Worm (Caenorhabditis elegans) whole organism, L2 larva: ENCODE data around the gene T21B10.3.

Source experiments
- C34F6.9 ChIP-seq: fragments of 150-350 bp; optimal IDR thresholded peaks from 2 replicates; lab custom pipeline; 2014; ENCODE audit warnings: missing biosample characterization, missing genetic modification characterization
- F13H6.1 ChIP-seq: sonication (generic microtip); optimal IDR thresholded peaks from 2 replicates; lab custom pipeline; 2016; ENCODE audit warnings: missing genetic modification characterization, missing compliant biosample characterization
- R02D3.7 ChIP-seq: fragments of 150-350 bp; optimal IDR thresholded peaks from 2 replicates; lab custom pipeline; 2014; ENCODE audit warnings: missing biosample characterization, missing genetic modification characterization
- Y55F3AM.14 ChIP-seq: fragments of 200-800 bp; sonication (Bioruptor generic); optimal IDR thresholded peaks from 2 replicates; lab custom pipeline; 2018; ENCODE audit warnings: mild to moderate bottlenecking, missing genetic modification characterization, missing compliant biosample characterization
- alr-1 ChIP-seq: fragments of 150-350 bp; optimal IDR thresholded peaks from 2 replicates; lab custom pipeline; 2014; ENCODE audit warnings: missing biosample characterization, missing genetic modification characterization
- ama-1 ChIP-seq: fragments of 150-350 bp; optimal IDR thresholded peaks from 2 replicates; lab custom pipeline; 2018; ENCODE audit warnings: inconsistent platforms
- blmp-1 ChIP-seq: sonication (generic microtip); optimal IDR thresholded peaks from 2 replicates; lab custom pipeline; 2017; ENCODE audit warnings: missing genetic modification characterization, mild to moderate bottlenecking, missing compliant biosample characterization, antibody characterized with exemption, moderate library complexity; ENCODE audit not compliant: insufficient read depth
- ceh-16 ChIP-seq: fragments of 150-350 bp; optimal IDR thresholded peaks from 2 replicates; lab custom pipeline; 2014; ENCODE audit warnings: missing biosample characterization, missing genetic modification characterization
- crh-2 ChIP-seq: sonication (generic microtip); optimal IDR thresholded peaks from 2 replicates; lab custom pipeline; 2017; ENCODE audit warnings: missing biosample characterization, missing genetic modification characterization
- dmd-4 ChIP-seq: sonication (generic microtip); optimal IDR thresholded peaks from 2 replicates; lab custom pipeline; 2017; ENCODE audit warnings: missing biosample characterization, missing genetic modification characterization
- egl-27 ChIP-seq: sonication (generic microtip); optimal IDR thresholded peaks from 3 replicates; lab custom pipeline; 2017; ENCODE audit warnings: missing biosample characterization, missing genetic modification reagents, missing genetic modification characterization
- elt-1 ChIP-seq: fragments of 150-350 bp; optimal IDR thresholded peaks from 2 replicates; lab custom pipeline; 2014; ENCODE audit warnings: missing biosample characterization, missing genetic modification characterization
- fos-1 ChIP-seq: fragments of 150-350 bp; optimal IDR thresholded peaks from 2 replicates; lab custom pipeline; 2014; ENCODE audit warnings: missing biosample characterization, missing genetic modification characterization
- gmeb-1 ChIP-seq: fragments of 150-350 bp; optimal IDR thresholded peaks from 2 replicates; lab custom pipeline; 2014; ENCODE audit warnings: missing biosample characterization, missing genetic modification characterization
- lin-11 ChIP-seq: fragments of 150-350 bp; sonication (generic microtip); optimal IDR thresholded peaks from 2 replicates; lab custom pipeline; 2014; ENCODE audit warnings: missing biosample characterization, missing genetic modification characterization, inconsistent platforms, mixed read lengths
- lin-13 ChIP-seq: fragments of 150-350 bp; optimal IDR thresholded peaks from 2 replicates; lab custom pipeline; 2014; ENCODE audit warnings: missing biosample characterization, missing genetic modification reagents, missing genetic modification characterization
- lin-39 ChIP-seq: fragments of 150-350 bp; optimal IDR thresholded peaks from 2 replicates; lab custom pipeline; 2014; ENCODE audit warnings: missing biosample characterization, missing genetic modification reagents, missing genetic modification characterization
- lsy-2 ChIP-seq, 2 experiments: fragments of 150-350 bp in 1 of 2; sonication (generic microtip) in 1 of 2; optimal IDR thresholded peaks; 2 replicates each; lab custom pipeline; 2014 to 2017; ENCODE audit warnings: missing biosample characterization in 2 of 2, missing genetic modification characterization in 2 of 2
- mab-5 ChIP-seq: fragments of 150-350 bp; optimal IDR thresholded peaks from 2 replicates; lab custom pipeline; 2014; ENCODE audit warnings: missing biosample characterization, missing genetic modification characterization
- nhr-10 ChIP-seq: sonication (generic microtip); optimal IDR thresholded peaks from 2 replicates; lab custom pipeline; 2017; ENCODE audit warnings: missing biosample characterization, missing genetic modification characterization
- nhr-11 ChIP-seq: fragments of 150-350 bp; optimal IDR thresholded peaks from 2 replicates; lab custom pipeline; 2014; ENCODE audit warnings: missing biosample characterization, missing genetic modification characterization
- nhr-129 ChIP-seq: fragments of 150-350 bp; optimal IDR thresholded peaks from 2 replicates; lab custom pipeline; 2014; ENCODE audit warnings: missing biosample characterization, missing genetic modification characterization
- nhr-21 ChIP-seq: fragments of 150-350 bp; optimal IDR thresholded peaks from 2 replicates; lab custom pipeline; 2014; ENCODE audit warnings: missing biosample characterization, missing genetic modification characterization
- nhr-237 ChIP-seq: fragments of 150-350 bp; optimal IDR thresholded peaks from 2 replicates; lab custom pipeline; 2014; ENCODE audit warnings: missing biosample characterization, missing genetic modification characterization
- nhr-25 ChIP-seq: fragments of 150-350 bp; sonication (generic microtip); optimal IDR thresholded peaks from 3 replicates; lab custom pipeline; 2014; ENCODE audit warnings: missing biosample characterization, missing genetic modification characterization
- nhr-6 ChIP-seq: fragments of 150-350 bp; optimal IDR thresholded peaks from 2 replicates; lab custom pipeline; 2014; ENCODE audit warnings: missing biosample characterization, missing genetic modification characterization
- nhr-77 ChIP-seq: fragments of 150-350 bp; optimal IDR thresholded peaks from 2 replicates; lab custom pipeline; 2014; ENCODE audit warnings: missing biosample characterization, missing genetic modification characterization
- peb-1 ChIP-seq: fragments of 150-350 bp; optimal IDR thresholded peaks from 2 replicates; lab custom pipeline; 2014; ENCODE audit warnings: missing biosample characterization, missing genetic modification characterization
- sem-4 ChIP-seq: fragments of 150-350 bp; optimal IDR thresholded peaks from 2 replicates; lab custom pipeline; 2014; ENCODE audit warnings: missing biosample characterization, missing genetic modification reagents, missing genetic modification characterization
- skn-1 ChIP-seq: sonication (generic microtip); optimal IDR thresholded peaks from 2 replicates; lab custom pipeline; 2017; ENCODE audit warnings: missing biosample characterization, missing genetic modification characterization
- sma-9 ChIP-seq, 2 experiments: fragments of 150-350 bp in 1 of 2; sonication (generic microtip) in 1 of 2; optimal IDR thresholded peaks; 2 replicates each; lab custom pipeline; 2014 to 2016; ENCODE audit warnings: missing genetic modification characterization in 2 of 2, mild to moderate bottlenecking in 1 of 2, missing biosample characterization in 1 of 2, missing compliant biosample characterization in 1 of 2, missing genetic modification reagents in 1 of 2, moderate library complexity in 1 of 2
- snpc-4 ChIP-seq: fragments of 150-350 bp; optimal IDR thresholded peaks from 2 replicates; lab custom pipeline; 2014; ENCODE audit warnings: missing biosample characterization, missing genetic modification characterization
- unc-39 ChIP-seq: fragments of 150-350 bp; optimal IDR thresholded peaks from 2 replicates; lab custom pipeline; 2014; ENCODE audit warnings: missing biosample characterization, missing genetic modification characterization
- unc-55 ChIP-seq: fragments of 150-350 bp; sonication (generic microtip); optimal IDR thresholded peaks from 3 replicates; lab custom pipeline; 2014; ENCODE audit warnings: missing biosample characterization, missing genetic modification reagents, missing genetic modification characterization
- zag-1 ChIP-seq: fragments of 150-350 bp; optimal IDR thresholded peaks from 2 replicates; lab custom pipeline; 2014; ENCODE audit warnings: missing biosample characterization, missing genetic modification characterization
- ztf-1 ChIP-seq: fragments of 200-800 bp; sonication (Bioruptor generic); conservative IDR thresholded peaks from 2 replicates; pipeline ENCODE4 v1.3.6; 2022; ENCODE audit warnings: missing genetic modification characterization, missing compliant biosample characterization
- ztf-11 ChIP-seq: sonication (generic microtip); optimal IDR thresholded peaks from 2 replicates; lab custom pipeline; 2017; ENCODE audit warnings: missing biosample characterization, missing genetic modification characterization

The T21B10.3 gene

DNA sequence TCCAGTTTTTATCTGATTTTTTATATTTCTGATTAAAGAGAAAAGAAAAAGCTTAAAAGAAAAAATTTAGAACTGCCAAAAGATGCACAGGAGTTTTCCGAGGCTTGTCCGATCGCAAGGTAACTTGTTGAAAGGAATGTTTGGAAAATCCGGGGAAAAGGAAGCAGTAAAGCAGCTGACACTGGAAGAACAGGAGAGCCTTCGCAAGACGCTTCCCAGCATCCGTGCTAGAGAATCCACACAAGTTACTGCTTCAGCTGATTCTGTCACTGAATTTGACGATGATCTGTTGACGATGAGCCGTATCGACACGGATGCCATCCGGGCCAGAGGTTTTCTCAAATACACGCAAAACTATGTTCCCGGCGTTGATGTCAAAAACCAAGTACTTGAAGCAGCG is 4.4 kb upstream of the T21B10.3 start, which contains the start of gene mrpl-50:
Gene mrpl-50 (plus strand): TSS at position 71 of the 400 bp plus-strand sequence.
- TF ChIP-seq lin-39 (tag; lab: Kevin White, UChicago) (no peak), F13H6.1 (tag; lab: Kevin White, UChicago) (peak; percentile 10)

DNA sequence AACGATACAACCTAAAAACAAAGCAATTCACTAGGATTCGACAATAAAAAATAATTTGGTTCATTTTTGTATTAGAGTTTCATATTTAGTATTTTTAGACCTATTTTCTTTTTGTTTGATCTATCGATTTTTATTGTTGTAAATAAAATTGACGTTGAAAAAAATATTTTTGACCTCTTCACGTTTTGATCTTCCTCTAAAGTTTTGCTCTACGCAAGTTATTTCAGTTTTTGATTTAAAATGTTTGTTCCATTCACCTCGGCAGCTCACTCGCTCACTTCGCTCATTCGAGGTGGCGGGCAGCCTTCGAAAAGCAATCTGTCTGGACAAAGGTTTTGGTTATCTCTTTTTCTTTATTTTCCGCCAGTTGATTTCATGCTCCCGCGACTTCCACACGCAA is 3.4 kb upstream of the T21B10.3 start, which contains the start of gene enol-1:
Gene enol-1 (plus strand): TSS at position 235 of the 400 bp plus-strand sequence.
- TF ChIP-seq egl-27 (tag; lab: Kevin White, UChicago) = no peak
- no peak for TF ChIP-seq zag-1 (tag; lab: Kevin White, UChicago)
- TF ChIP-seq snpc-4 (tag; lab: Kevin White, UChicago) = no peak
- TF ChIP-seq nhr-21 (tag; lab: Kevin White, UChicago) = no peak
- TF ChIP-seq ztf-11 = no peak
- TF ChIP-seq nhr-6 = no peak
- TF ChIP-seq gmeb-1 = no peak
- no peak for TF ChIP-seq unc-39 (tag; lab: Kevin White, UChicago)
- TF ChIP-seq ceh-16 (tag; lab: Kevin White, UChicago) = no peak
- no peak for TF ChIP-seq C34F6.9 (tag; lab: Kevin White, UChicago)
- no peak for TF ChIP-seq blmp-1 (tag; lab: Kevin White, UChicago)
- no peak for TF ChIP-seq nhr-237 (tag; lab: Kevin White, UChicago)
- no peak for TF ChIP-seq ama-1 (lab: Kevin White, UChicago)
- TF ChIP-seq lin-13 (GFP tag; lab: Kevin White, UChicago) = no peak
- TF ChIP-seq elt-1 (tag; lab: Kevin White, UChicago) = no peak
- TF ChIP-seq R02D3.7 (tag; lab: Kevin White, UChicago) = no peak
- TF ChIP-seq ztf-1 (GFP tag; lab: Robert Waterston, UW) = no peak

DNA sequence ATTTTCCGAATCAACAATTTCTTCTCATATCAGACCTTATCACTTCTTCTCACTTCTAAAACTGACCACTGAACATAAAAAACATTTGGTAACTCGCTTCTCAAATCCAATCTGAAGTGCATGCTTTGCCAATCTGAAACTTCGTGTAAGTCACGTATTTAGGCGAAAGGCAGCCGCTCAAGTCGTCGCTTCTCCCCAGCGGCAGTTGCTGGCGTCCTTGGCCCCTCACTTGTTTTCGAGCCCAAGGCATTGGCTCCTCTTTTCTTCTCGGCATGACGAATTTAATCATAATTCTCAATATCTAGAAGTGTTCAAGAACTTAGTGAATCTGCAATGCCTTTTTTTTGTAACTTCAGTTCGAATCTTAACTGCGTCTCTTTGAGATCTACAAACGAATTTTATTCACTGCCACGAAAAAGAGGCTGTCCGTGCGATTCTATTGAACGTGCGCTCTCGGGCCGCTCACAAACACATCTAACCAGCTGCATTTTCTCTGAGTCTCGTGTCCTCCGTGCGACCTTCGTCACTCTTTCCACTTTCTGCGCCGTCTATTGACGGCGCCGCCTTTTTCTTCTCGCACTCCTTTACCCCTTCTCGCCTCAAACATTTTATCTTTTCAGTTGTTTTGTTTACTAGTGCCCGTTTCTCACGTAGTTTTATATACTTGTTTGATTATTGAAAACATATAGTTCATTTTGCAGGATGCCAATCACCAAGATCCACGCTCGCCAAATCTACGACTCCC is 2.6 kb upstream of the T21B10.3 start:
- peak; percentile 28 for TF ChIP-seq fos-1 (tag; lab: Kevin White, UChicago)
- no peak for TF ChIP-seq sem-4
- peak in 1 of 2 experiments; percentile 20 for TF ChIP-seq lsy-2 (tag; optimal IDR thresholded peaks at IDR 0.05; lab: Kevin White, UChicago)
- TF ChIP-seq unc-39 (tag; lab: Kevin White, UChicago) = no peak
- no peak for TF ChIP-seq lin-39 (tag; lab: Kevin White, UChicago)
- TF ChIP-seq ama-1 (lab: Kevin White, UChicago) = peak; percentile 71
- TF ChIP-seq nhr-129 (tag; lab: Kevin White, UChicago) = peak; percentile 10
- no peak for TF ChIP-seq unc-55 (GFP tag; lab: Kevin White, UChicago)
- TF ChIP-seq blmp-1 (tag; lab: Kevin White, UChicago) = no peak
- TF ChIP-seq F13H6.1 (tag; lab: Kevin White, UChicago) = peak; percentile 45
- no peak for TF ChIP-seq lin-11
- no peak for TF ChIP-seq snpc-4 (tag; lab: Kevin White, UChicago)
- no peak for TF ChIP-seq ceh-16 (tag; lab: Kevin White, UChicago)
- peak; percentile 47 for TF ChIP-seq crh-2 (tag; lab: Kevin White, UChicago)
- no peak for TF ChIP-seq ztf-11
- no peak for TF ChIP-seq nhr-6
- peak; percentile 10 for TF ChIP-seq C34F6.9 (tag; lab: Kevin White, UChicago)

DNA sequence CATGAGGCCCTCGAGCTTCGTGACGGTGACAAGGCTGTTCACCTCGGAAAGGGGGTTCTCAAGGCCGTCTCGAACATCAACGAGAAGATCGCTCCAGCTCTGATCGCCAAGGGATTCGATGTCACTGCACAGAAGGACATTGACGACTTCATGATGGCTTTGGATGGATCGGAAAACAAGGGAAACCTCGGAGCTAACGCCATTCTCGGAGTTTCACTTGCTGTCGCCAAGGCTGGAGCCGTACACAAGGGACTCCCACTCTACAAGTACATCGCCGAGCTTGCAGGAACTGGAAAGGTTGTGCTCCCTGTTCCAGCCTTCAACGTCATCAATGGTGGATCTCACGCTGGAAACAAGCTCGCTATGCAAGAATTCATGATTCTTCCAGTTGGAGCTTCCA is 1.8 kb upstream of the T21B10.3 start:
- TF ChIP-seq nhr-6 (no peak), nhr-10 (tag; lab: Kevin White, UChicago) (no peak), mab-5 (tag; lab: Kevin White, UChicago) (no peak), lin-39 (tag; lab: Kevin White, UChicago) (no peak), skn-1 (no peak), nhr-77 (no peak), Y55F3AM.14 (GFP tag; lab: Kevin White, UChicago) (no peak)

DNA sequence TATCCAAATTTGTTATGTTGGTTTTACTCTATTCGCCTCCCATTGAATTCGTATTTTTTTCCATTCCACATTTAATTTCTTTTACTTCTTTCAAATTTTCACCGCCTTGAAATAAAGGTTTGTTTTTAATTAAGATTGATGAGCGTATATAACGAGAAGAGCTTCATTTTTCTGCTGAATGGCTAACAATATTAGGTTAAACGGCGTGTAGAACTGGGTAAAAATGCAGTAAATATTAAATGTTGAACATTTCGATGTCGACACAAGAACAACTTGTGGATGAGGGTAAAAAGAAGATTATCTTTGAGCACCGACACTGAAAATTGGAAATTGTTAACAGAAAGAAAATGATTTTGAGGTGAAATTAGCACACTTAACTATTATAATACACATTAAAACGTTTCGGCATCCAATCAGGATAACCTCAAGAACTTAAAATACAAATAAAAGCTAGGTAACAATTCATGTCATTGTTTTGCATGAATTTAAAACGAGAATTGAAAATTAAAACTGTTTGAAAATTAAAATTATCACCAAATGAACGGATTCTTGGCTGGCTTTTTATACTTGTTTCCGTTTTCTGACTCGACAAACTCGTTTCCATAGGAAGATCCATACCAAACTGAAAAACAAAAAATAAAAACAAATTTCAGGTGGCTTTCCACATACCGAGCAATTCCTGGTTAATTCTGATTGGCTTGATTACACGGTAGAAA is 4.9 kb downstream of the T21B10.3 start:
- TF ChIP-seq Y55F3AM.14 (GFP tag; lab: Kevin White, UChicago) (no peak), nhr-25 (tag; lab: Kevin White, UChicago) (no peak), nhr-11 (no peak), sma-9 (GFP tag; optimal IDR thresholded peaks at IDR 0.05; lab: Kevin White, UChicago) (no peak), sma-9 (tag; optimal IDR thresholded peaks at IDR 0.05; lab: Kevin White, UChicago) (no peak), lsy-2 (tag; optimal IDR thresholded peaks at IDR 0.05; lab: Kevin White, UChicago) (no peak), peb-1 (tag; lab: Kevin White, UChicago) (no peak), dmd-4 (no peak), fos-1 (tag; lab: Kevin White, UChicago) (no peak), nhr-10 (tag; lab: Kevin White, UChicago) (no peak), alr-1 (tag; lab: Kevin White, UChicago) (no peak), ama-1 (lab: Kevin White, UChicago) (no peak), egl-27 (tag; lab: Kevin White, UChicago) (no peak), elt-1 (tag; lab: Kevin White, UChicago) (no peak), ztf-1 (GFP tag; lab: Robert Waterston, UW) (no peak), lin-13 (GFP tag; lab: Kevin White, UChicago) (no peak)
